Worm (Caenorhabditis elegans) whole organism, L1 larva: ENCODE measurements around the gene T08G5.15.
A peak's percentile ranks its signal among the peaks of the same experiment; 100 is the strongest.

Experiments
- C16A3.4 ChIP-seq: fragments of 150-350 bp; optimal IDR thresholded peaks from 2 replicates; lab custom pipeline; 2014; ENCODE audit warnings: missing biosample characterization, missing genetic modification characterization
- C34B4.2 ChIP-seq: sonication (generic microtip); optimal IDR thresholded peaks from 2 replicates; lab custom pipeline; 2017; ENCODE audit warnings: mild to moderate bottlenecking, missing genetic modification characterization, missing compliant biosample characterization
- blmp-1 ChIP-seq: fragments of 150-350 bp; optimal IDR thresholded peaks from 2 replicates; lab custom pipeline; 2014; ENCODE audit warnings: missing biosample characterization, missing genetic modification characterization
- efl-1 ChIP-seq, 4 experiments: fragments of 150-350 bp; optimal IDR thresholded peaks in 3 of 4; peaks in 1 of 4; 1 replicate in 1 of 4; 2 replicates in 3 of 4; lab custom pipeline; 2014; ENCODE audit warnings: missing biosample characterization in 2 of 4, missing genetic modification characterization in 2 of 4, missing genetic modification reagents in 2 of 4
- elt-3 ChIP-seq, 6 experiments: fragments of 150-350 bp in 1 of 6; sonication (generic microtip); optimal IDR thresholded peaks; 2 replicates each; lab custom pipeline; 2017 to 2018; ENCODE audit warnings: missing biosample characterization in 6 of 6, missing genetic modification characterization in 6 of 6, inconsistent platforms in 1 of 6
- nhr-71 ChIP-seq: sonication (generic microtip); optimal IDR thresholded peaks from 2 replicates; lab custom pipeline; 2016; ENCODE audit warnings: mild to moderate bottlenecking, missing genetic modification characterization, moderate library complexity, missing compliant biosample characterization
- nhr-77 ChIP-seq: fragments of 150-350 bp; optimal IDR thresholded peaks from 2 replicates; lab custom pipeline; 2014; ENCODE audit warnings: missing biosample characterization, missing genetic modification characterization
- unc-86 ChIP-seq: sonication (generic microtip); optimal IDR thresholded peaks from 2 replicates; lab custom pipeline; 2016; ENCODE audit warnings: missing genetic modification characterization, missing compliant biosample characterization
- xbp-1 ChIP-seq: sonication (generic microtip); optimal IDR thresholded peaks from 2 replicates; lab custom pipeline; 2016; ENCODE audit warnings: missing genetic modification characterization, missing compliant biosample characterization

Gene T08G5.15

ce11 chrV:13981677-13982076 is 41.3 kb downstream of the T08G5.15 start:
- TF ChIP-seq nhr-77 (tag; lab: Kevin White, UChicago) (no peak), blmp-1 (tag; lab: Kevin White, UChicago) (no peak), elt-3 (tag; optimal IDR thresholded peaks at IDR 0.05; lab: Kevin White, UChicago) (no peak), C34B4.2 (tag; lab: Kevin White, UChicago) (no peak), unc-86 (tag; lab: Kevin White, UChicago) (no peak), nhr-71 (tag; lab: Kevin White, UChicago) (no peak), xbp-1 (tag; lab: Kevin White, UChicago) (no peak)

ce11 chrV:13980807-13981206 is 42.2 kb downstream of the T08G5.15 start, which contains the start of gene eol-1:
Gene eol-1 (minus strand): TSS chrV:13980907.
- TF ChIP-seq C16A3.4 (tag; lab: Kevin White, UChicago) (no peak), efl-1 (optimal IDR thresholded peaks at IDR 0.05; lab: Kevin White, UChicago) (no peak), efl-1 (GFP tag; optimal IDR thresholded peaks at IDR 0.05 in 1 of 2; lab: Kevin White, UChicago) (peak in 1 of 2 experiments; percentile 81)
